Worm (Caenorhabditis elegans): ENCODE data around the gene cdh-5.
"Not testable (repeated sequence)": the region's sequence is repeated elsewhere in the genome, so short reads cannot be mapped to it uniquely, and the experiment has no call there.

Gene cdh-5

DNA sequence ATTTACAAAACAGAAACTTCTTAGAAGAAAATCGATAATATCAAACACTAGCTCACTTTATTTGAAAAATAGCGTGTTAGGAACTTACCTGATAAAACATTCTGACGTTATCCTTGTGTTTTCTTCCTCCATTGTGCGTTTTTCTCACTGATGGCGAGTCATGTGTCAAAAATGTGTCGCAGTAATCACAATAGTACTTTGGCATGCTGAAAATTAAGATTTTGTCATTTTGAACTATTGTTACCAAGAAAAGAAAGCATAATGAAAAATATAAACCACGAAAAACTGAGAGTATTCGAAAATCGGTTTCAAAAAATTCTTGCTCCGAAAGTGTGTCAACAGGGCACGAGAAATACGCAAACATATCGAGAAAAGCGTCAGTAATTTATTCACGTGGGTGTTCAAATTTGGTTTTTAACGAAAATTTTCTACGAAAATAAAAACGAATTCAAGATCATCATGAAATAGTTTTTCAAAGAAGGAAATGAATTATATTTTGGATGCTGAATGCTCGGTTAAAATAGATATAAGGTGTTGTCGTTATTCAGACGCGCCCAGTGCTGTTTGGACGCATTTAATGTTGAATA lies 19.0 kb downstream of the cdh-5 start, which contains the start of gene snrp-3 (continued):
- TF ChIP-seq gmeb-1 (tag; optimal IDR thresholded peaks at IDR 0.05) (peak; percentile 97), aly-2 (tag; optimal IDR thresholded peaks at IDR 0.05) (no peak)

- TF ChIP-seq lsy-2 (tag; optimal IDR thresholded peaks at IDR 0.05) (peak in 1 of 2 experiments; percentile 31), ztf-1 (GFP tag; conservative IDR thresholded peaks at IDR 0.05) (no peak), crh-2 (tag; optimal IDR thresholded peaks at IDR 0.05) (no peak), ztf-4 (tag; optimal IDR thresholded peaks at IDR 0.05) (no peak), skn-1 (tag; optimal IDR thresholded peaks at IDR 0.05) (no peak), sma-3 (GFP tag; optimal IDR thresholded peaks at IDR 0.05) (peak; percentile 15), unc-55 (GFP tag; optimal IDR thresholded peaks at IDR 0.05) (peak; percentile 26), C34F6.9 (tag; optimal IDR thresholded peaks at IDR 0.05) (peak; percentile 6), elt-3 (tag; optimal IDR thresholded peaks at IDR 0.05) (no peak), gmeb-1 (tag; optimal IDR thresholded peaks at IDR 0.05) (peak; percentile 36), F13H6.1 (tag; optimal IDR thresholded peaks at IDR 0.05) (peak; percentile 19)
Observed at ce11 chrIV:8691486-8691885, 22.8 kb downstream of the cdh-5 start, which contains the start of the genes hst-1 and ints-6. Gene hst-1 (minus strand): TSS chrIV:8691513. Gene ints-6 (plus strand): TSS chrIV:8691745.

DNA sequence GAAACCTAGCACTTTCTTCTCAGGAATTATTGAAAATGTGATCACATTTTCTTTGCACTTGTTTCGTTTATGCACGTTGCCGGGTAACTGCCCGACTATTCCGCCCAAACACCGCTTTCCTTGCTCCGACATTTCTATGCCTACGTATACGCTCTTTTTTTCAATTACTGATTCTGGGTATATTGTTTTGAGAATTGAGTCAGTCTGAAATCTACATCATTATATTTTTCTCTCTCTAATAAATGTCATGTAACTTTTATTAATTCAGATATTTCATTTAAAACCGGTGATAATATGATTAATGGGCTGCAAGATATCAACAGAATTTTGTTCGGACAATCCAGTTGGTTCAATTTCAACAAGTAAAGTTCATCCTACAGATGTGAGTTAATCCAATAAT lies 28.7 kb downstream of the cdh-5 start, which contains the start of gene ttll-11:
Gene ttll-11 (plus strand): TSS at position 301 of the 400 bp plus-strand sequence.
- TF ChIP-seq elt-1 (tag; optimal IDR thresholded peaks at IDR 0.05) (no peak), nhr-25 (tag; optimal IDR thresholded peaks at IDR 0.05) (no peak), lin-11 (tag; optimal IDR thresholded peaks at IDR 0.05) (peak; percentile 1)

DNA sequence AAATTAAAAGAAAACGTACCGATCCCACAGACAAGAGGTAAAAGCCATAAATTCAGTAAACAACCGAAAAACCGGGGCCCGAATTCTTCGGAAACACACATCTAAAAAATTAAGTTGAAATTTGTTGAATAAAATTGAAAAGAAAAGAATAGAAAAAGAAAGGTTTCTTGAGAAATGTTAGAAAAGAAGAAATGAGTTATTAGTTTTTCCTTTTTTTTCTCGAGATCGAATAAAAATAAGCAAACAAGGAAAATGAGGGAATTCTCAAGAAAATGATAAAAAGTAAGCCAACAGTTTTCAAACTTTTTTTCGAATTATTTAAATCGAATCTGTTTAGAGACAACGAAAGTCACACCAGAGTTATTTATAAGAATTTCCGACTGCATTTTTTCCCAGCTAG lies 36.8 kb downstream of the cdh-5 start, which contains the start of gene H23L24.4:
Gene H23L24.4 (minus strand): TSS at position 101 of the 400 bp plus-strand sequence.
- TF ChIP-seq blmp-1 (tag; optimal IDR thresholded peaks at IDR 0.05; ENCODE audit: insufficient read depth) (no peak), unc-39 (tag; optimal IDR thresholded peaks at IDR 0.05) (no peak), sma-9 (GFP tag; optimal IDR thresholded peaks at IDR 0.05) (no peak), sma-9 (tag; optimal IDR thresholded peaks at IDR 0.05) (no peak), ama-1 (optimal IDR thresholded peaks at IDR 0.05) (no peak), ztf-1 (GFP tag; conservative IDR thresholded peaks at IDR 0.05) (no peak), Y55F3AM.14 (GFP tag; optimal IDR thresholded peaks at IDR 0.05) (no peak)

DNA sequence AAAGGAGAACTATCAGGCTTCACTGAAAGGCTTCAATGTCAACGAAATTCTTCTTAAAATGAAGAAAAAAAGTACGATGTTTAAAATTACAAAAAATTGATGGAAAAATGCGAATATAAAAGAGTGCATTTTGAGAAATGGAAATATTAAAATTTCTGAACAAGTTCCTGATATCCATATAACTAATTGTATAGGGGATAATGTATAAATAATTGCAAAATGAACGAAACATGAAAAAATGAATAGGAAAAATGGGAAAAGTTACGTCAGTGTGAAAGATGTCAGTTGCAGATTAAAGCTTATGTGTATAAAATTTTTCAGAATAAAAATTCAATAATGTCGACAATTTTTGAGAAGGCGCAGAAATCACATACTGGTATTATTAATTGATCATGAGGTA lies 39.3 kb downstream of the cdh-5 start:
- TF ChIP-seq nhr-237 (tag; optimal IDR thresholded peaks at IDR 0.05) = no peak
- no peak for TF ChIP-seq dmd-4 (tag; optimal IDR thresholded peaks at IDR 0.05)
- no peak for TF ChIP-seq nhr-25 (tag; optimal IDR thresholded peaks at IDR 0.05)
- TF ChIP-seq nhr-10 (tag; optimal IDR thresholded peaks at IDR 0.05) = no peak
- no peak for TF ChIP-seq zag-1 (tag; optimal IDR thresholded peaks at IDR 0.05)
- no peak for TF ChIP-seq C34F6.9 (tag; optimal IDR thresholded peaks at IDR 0.05)
- no peak for TF ChIP-seq gmeb-1 (tag; optimal IDR thresholded peaks at IDR 0.05)
- TF ChIP-seq sma-3 (GFP tag; optimal IDR thresholded peaks at IDR 0.05) = no peak
- no peak for TF ChIP-seq mab-5 (tag; optimal IDR thresholded peaks at IDR 0.05)
- no peak for TF ChIP-seq ceh-16 (tag; optimal IDR thresholded peaks at IDR 0.05)
- TF ChIP-seq ceh-82 (tag; optimal IDR thresholded peaks at IDR 0.05) = no peak
- no peak for TF ChIP-seq ama-1 (optimal IDR thresholded peaks at IDR 0.05)
- TF ChIP-seq nhr-77 (tag; optimal IDR thresholded peaks at IDR 0.05) = no peak
- TF ChIP-seq mbf-1 (tag; optimal IDR thresholded peaks at IDR 0.05) = no peak
- TF ChIP-seq ztf-11 (tag; optimal IDR thresholded peaks at IDR 0.05) = no peak
- TF ChIP-seq ztf-4 (tag; optimal IDR thresholded peaks at IDR 0.05) = no peak
- no peak for TF ChIP-seq peb-1 (tag; optimal IDR thresholded peaks at IDR 0.05)

- TF ChIP-seq nhr-10, peb-1, C34F6.9 (tag; optimal IDR thresholded peaks at IDR 0.05): not testable (repeated sequence)
Observed at ce11 chrIV:8715032-8715431, 46.3 kb downstream of the cdh-5 start, which contains the start of the genes parg-2 and ipla-5. Gene parg-2 (minus strand): TSS chrIV:8715132. Gene ipla-5 (plus strand): TSS chrIV:8715247.

All from whole organism, L2 larva.